Worm (Caenorhabditis elegans): ENCODE results near the gene mpz-4.
A peak's percentile ranks its signal among the peaks of the same experiment; 100 is the strongest.
"Not testable (repeated sequence)": the region's sequence is repeated elsewhere in the genome, so short reads cannot be mapped to it uniquely, and the experiment has no call there.

mpz-4 gene

ce11 chrIV:4795111-4795510 lies 32.0 kb downstream of the mpz-4 start:
- TF ChIP-seq F33H1.4 (GFP tag; IDR thresholded peaks at IDR 0.05) (no peak), egl-44 (GFP tag; IDR thresholded peaks at IDR 0.05) (no peak), ztf-26 (tag; optimal IDR thresholded peaks at IDR 0.05) (no peak), hmg-1.2 (GFP tag; IDR thresholded peaks at IDR 0.05) (0 out of 2 replicates have a peak, but pooled peaks have one; percentile 9), lsy-27 (tag; optimal IDR thresholded peaks at IDR 0.05; ENCODE audit: borderline replicate concordance, insufficient read depth) (no peak), bed-2 (GFP tag; IDR thresholded peaks at IDR 0.05) (no peak), ets-4 (GFP tag; optimal IDR thresholded peaks at IDR 0.05) (no peak)

DNA sequence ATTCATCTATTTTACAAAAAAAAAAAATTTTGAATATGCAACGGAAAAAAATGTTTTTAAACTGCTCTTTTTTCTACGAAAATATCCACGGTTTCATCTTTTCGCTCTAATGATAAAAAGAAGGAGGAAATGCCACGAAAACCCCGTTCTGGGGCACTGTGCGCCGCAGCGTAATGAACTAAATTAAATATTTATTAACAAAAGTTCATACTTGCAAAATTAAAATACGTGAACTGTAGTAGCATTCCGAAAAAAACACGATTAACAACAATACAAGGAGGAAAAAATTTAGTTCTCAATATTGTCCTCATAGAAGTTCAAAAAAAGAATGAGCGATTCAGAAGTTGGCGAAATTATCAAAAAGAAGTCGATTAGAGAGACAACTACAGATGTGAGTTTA lies 37.7 kb downstream of the mpz-4 start, which contains the start of gene R11E3.1:
R11E3.1 (plus strand) TSS at position 301 of the 400 bp plus-strand sequence.
- TF ChIP-seq sdz-38 (tag; optimal IDR thresholded peaks at IDR 0.05) (no peak), mes-4 (tag; optimal IDR thresholded peaks at IDR 0.05) (no peak), hlh-26 (GFP tag; conservative IDR thresholded peaks at IDR 0.05) (no peak), Y95B8A.8 (GFP tag; IDR thresholded peaks at IDR 0.05) (no peak), hrde-1 (tag; optimal IDR thresholded peaks at IDR 0.05; ENCODE audit: borderline replicate concordance) (no peak), akir-1 (GFP tag; optimal IDR thresholded peaks at IDR 0.05) (no peak), pbrm-1 (GFP tag; IDR thresholded peaks at IDR 0.05) (no peak), hlh-12 (tag; optimal IDR thresholded peaks at IDR 0.05) (no peak), mel-28 (tag; optimal IDR thresholded peaks at IDR 0.05; ENCODE audit: borderline replicate concordance) (no peak), ekl-4 (GFP tag; IDR thresholded peaks at IDR 0.05) (no peak)

DNA sequence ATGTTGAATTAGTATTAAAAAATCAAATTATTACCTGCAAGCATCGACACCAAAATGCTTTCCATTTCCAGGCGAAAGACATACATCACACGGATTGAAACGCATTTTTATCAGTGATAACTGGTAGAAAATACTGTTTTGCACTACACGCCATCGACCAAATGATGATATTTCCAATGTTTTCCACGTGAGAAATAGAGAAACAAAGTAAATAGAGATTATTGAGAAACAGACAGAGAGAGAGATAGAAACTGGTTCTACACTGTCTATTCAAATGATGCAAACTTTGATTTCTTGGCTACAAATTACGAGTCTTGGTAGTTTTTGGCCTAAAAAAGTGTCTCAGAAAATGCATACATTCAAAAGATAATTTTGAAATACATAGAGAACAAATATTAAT lies 38.8 kb downstream of the mpz-4 start, which contains the start of gene nhr-104:
nhr-104 (minus strand) TSS at position 361 of the 400 bp plus-strand sequence.
- peak; percentile 45 for TF ChIP-seq lin-40 (tag; optimal IDR thresholded peaks at IDR 0.05)
- no peak for TF ChIP-seq egl-44 (GFP tag; IDR thresholded peaks at IDR 0.05)
- no peak for TF ChIP-seq rec-8 (tag; optimal IDR thresholded peaks at IDR 0.05)
- peak; percentile 38 for TF ChIP-seq attf-5 (GFP tag; optimal IDR thresholded peaks at IDR 0.05)
- TF ChIP-seq dpff-1 (tag; optimal IDR thresholded peaks at IDR 0.05) = no peak
- TF ChIP-seq ets-4 (GFP tag; optimal IDR thresholded peaks at IDR 0.05) = no peak
- TF ChIP-seq nfya-1 (tag; optimal IDR thresholded peaks at IDR 0.05; ENCODE audit: borderline replicate concordance, insufficient read depth) = no peak
- TF ChIP-seq mel-28 (tag; optimal IDR thresholded peaks at IDR 0.05; ENCODE audit: borderline replicate concordance) = no peak
- no peak for TF ChIP-seq hmg-20 (GFP tag; IDR thresholded peaks at IDR 0.05)
- TF ChIP-seq rpc-1 (optimal IDR thresholded peaks at IDR 0.05) = no peak
- TF ChIP-seq rpc-1 (tag; optimal IDR thresholded peaks at IDR 0.05) = no peak
- TF ChIP-seq hmg-1.2 (GFP tag; IDR thresholded peaks at IDR 0.05) = peak; percentile 45; the same call in 1 of the 2 replicates
- no peak for TF ChIP-seq snpc-1.1 (tag; optimal IDR thresholded peaks at IDR 0.05; ENCODE audit: insufficient read depth)
- peak; percentile 80 for TF ChIP-seq nhr-80 (tag; optimal IDR thresholded peaks at IDR 0.05)
- TF ChIP-seq zim-3 (tag; optimal IDR thresholded peaks at IDR 0.05) = no peak
- no peak for TF ChIP-seq ceh-58 (GFP tag; IDR thresholded peaks at IDR 0.05)
- peak; percentile 56 for TF ChIP-seq pha-4 (tag; optimal IDR thresholded peaks at IDR 0.05)
- no peak for TF ChIP-seq madf-10 (tag; optimal IDR thresholded peaks at IDR 0.05)

DNA sequence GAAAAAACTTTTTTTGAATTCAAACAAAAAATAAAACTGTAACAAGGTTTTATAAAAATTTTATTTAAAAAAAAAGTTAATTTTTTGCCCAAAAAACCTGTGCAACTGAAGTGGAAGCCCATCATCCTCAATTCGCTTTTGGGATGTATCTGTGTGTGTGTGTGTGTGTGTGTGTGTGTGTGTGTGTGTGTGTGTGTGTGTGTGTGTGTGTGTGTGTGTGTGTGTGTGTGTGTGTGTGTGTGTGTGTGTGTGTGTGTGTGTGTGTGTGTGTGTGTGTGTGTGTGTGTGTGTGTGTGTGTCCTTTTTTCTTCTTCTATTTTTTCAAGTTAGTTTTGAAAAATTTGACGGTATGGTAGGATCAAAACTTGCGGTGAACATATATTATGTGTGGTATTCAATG lies 42.4 kb downstream of the mpz-4 start:
- not testable (repeated sequence) for TF ChIP-seq snpc-4 (GFP tag; optimal IDR thresholded peaks at IDR 0.05)
- TF ChIP-seq snpc-4 (tag; optimal IDR thresholded peaks at IDR 0.05) (peak in 1 of 4 experiments; percentile 52), tbp1 (GFP tag; optimal IDR thresholded peaks at IDR 0.05) (peak; percentile 5), egrh-3 (GFP tag; IDR thresholded peaks at IDR 0.05) (peak; percentile 58; the same call in 1 of the 2 replicates), hmg-1.2 (GFP tag; IDR thresholded peaks at IDR 0.05) (peak; percentile 34; the same call in 1 of the 2 replicates)

Data from whole organism, young adult.